3 fruit fly cellular contexts compared by ENCODE assay signal in the genomic region with DNA sequence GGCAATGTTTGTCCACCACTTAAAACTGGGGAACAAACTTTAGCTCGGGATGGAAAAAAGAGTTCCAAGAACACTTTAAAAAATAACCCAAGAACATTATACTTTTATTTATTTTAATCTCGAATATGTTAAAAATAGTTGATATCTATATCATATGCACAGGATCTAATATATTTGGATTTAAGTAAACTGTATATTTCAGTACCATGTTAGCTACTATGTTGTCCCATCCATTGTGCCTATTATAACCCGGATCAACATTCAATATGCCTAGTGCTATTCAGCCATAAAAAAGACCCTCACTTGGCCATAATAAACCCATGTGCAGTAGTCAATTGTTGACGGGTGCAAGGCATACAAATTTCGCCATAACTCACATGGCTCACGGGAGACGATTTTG.
A peak's percentile ranks its signal among the peaks of the same experiment; 100 is the strongest.
TF ChIP-seq lines count a peak whose summit lies in the region.

No protein-coding gene starts in this region.

TF ChIP-seq in whole organism, prepupa, 60 proteins besides CTCF, POLR2A, EP300 and RAD21 (continues in another document):
- TF ChIP-seq Hr39 (GFP tag; optimal IDR thresholded peaks at IDR 0.05; lab: Kevin White, UChicago) (peak; percentile 40), achi (GFP tag; optimal IDR thresholded peaks at IDR 0.05; lab: Kevin White, UChicago) (peak; percentile 48), CG3919 (GFP tag; optimal IDR thresholded peaks at IDR 0.05; lab: Kevin White, UChicago) (peak; percentile 33), Hr4 (GFP tag; optimal IDR thresholded peaks at IDR 0.05; lab: Kevin White, UChicago) (peak; percentile 28), fd85E (GFP tag; optimal IDR thresholded peaks at IDR 0.05; lab: Kevin White, UChicago) (no peak), acj6 (GFP tag; optimal IDR thresholded peaks at IDR 0.05; lab: Kevin White, UChicago) (peak; percentile 19), pdm3 (GFP tag; optimal IDR thresholded peaks at IDR 0.05; lab: Kevin White, UChicago) (peak; percentile 40), CG34406 (GFP tag; optimal IDR thresholded peaks at IDR 0.05; lab: Kevin White, UChicago) (peak; percentile 11), Sox14 (GFP tag; optimal IDR thresholded peaks at IDR 0.05; lab: Kevin White, UChicago) (peak; percentile 33), CG10631 (GFP tag; optimal IDR thresholded peaks at IDR 0.05; lab: Kevin White, UChicago) (peak; percentile 31), Eip78C (GFP tag; lab: Kevin White, UChicago) (peak; percentile 77), CG7368 (GFP tag; optimal IDR thresholded peaks at IDR 0.05; lab: Kevin White, UChicago) (no peak), dsx (GFP tag; optimal IDR thresholded peaks at IDR 0.05; lab: Kevin White, UChicago; ENCODE audit: poor library complexity, severe bottlenecking) (no peak), CG9139 (GFP tag; optimal IDR thresholded peaks at IDR 0.05; lab: Kevin White, UChicago) (no peak), svp (GFP tag; lab: Kevin White, UChicago) (no peak), CG3032 (tag; optimal IDR thresholded peaks at IDR 0.05; lab: Kevin White, UChicago) (no peak), Sox102F (GFP tag; optimal IDR thresholded peaks at IDR 0.05; lab: Kevin White, UChicago) (peak; percentile 57), CG32006 (GFP tag; optimal IDR thresholded peaks at IDR 0.05; lab: Kevin White, UChicago) (peak; percentile 68), vri (GFP tag; optimal IDR thresholded peaks at IDR 0.05; lab: Kevin White, UChicago) (peak; percentile 21), Ets96B (tag; optimal IDR thresholded peaks at IDR 0.05; lab: Kevin White, UChicago) (no peak), CG6792 (GFP tag; optimal IDR thresholded peaks at IDR 0.05; lab: Kevin White, UChicago) (peak; percentile 18), CG15336 (GFP tag; IDR thresholded peaks at IDR 0.05; lab: Robert Waterston, UW) (peak; percentile 51; the same call in 1 of the 2 replicates), topi (GFP tag; optimal IDR thresholded peaks at IDR 0.05; lab: Kevin White, UChicago) (peak; percentile 46), salr (GFP tag; optimal IDR thresholded peaks at IDR 0.05; lab: Kevin White, UChicago) (peak in 1 of 2 experiments; percentile 50), cyc (GFP tag; optimal IDR thresholded peaks at IDR 0.05; lab: Kevin White, UChicago) (peak; percentile 28), Met (GFP tag; optimal IDR thresholded peaks at IDR 0.05; lab: Kevin White, UChicago) (peak; percentile 58), CG8119 (GFP tag; IDR thresholded peaks at IDR 0.05; lab: Robert Waterston, UW) (0 out of 3 replicates have a peak, but pooled peaks have one; percentile 29), fkh (GFP tag; optimal IDR thresholded peaks at IDR 0.05; lab: Kevin White, UChicago) (no peak), Eip75B (GFP tag; optimal IDR thresholded peaks at IDR 0.05; lab: Kevin White, UChicago) (peak; percentile 22)

TF ChIP-seq in whole organism, pupa, 21 proteins besides CTCF, POLR2A, EP300 and RAD21:
- peak; percentile 64 for TF ChIP-seq CG8301 (tag; optimal IDR thresholded peaks at IDR 0.05; lab: Kevin White, UChicago)
- TF ChIP-seq CG34367 (tag; optimal IDR thresholded peaks at IDR 0.05; lab: Kevin White, UChicago): no peak
- peak; percentile 35 for TF ChIP-seq Pif1A (GFP tag; optimal IDR thresholded peaks at IDR 0.05; lab: Kevin White, UChicago)
- TF ChIP-seq CG9948 (tag; optimal IDR thresholded peaks at IDR 0.05; lab: Kevin White, UChicago): peak; percentile 12
- no peak for TF ChIP-seq CG12605 (GFP tag; IDR thresholded peaks at IDR 0.05; lab: Robert Waterston, UW)
- TF ChIP-seq CG14655 (GFP tag; optimal IDR thresholded peaks at IDR 0.05; lab: Kevin White, UChicago): peak; percentile 69
- no peak for TF ChIP-seq Pif1B (GFP tag; optimal IDR thresholded peaks at IDR 0.05; lab: Kevin White, UChicago)
- TF ChIP-seq CG4496 (GFP tag; IDR thresholded peaks at IDR 0.05; lab: Robert Waterston, UW): no peak

TF ChIP-seq in whole organism, wandering third instar larva, 38 proteins besides CTCF, POLR2A, EP300 and RAD21:
- no peak for TF ChIP-seq pan (optimal IDR thresholded peaks at IDR 0.05; lab: Kevin White, UChicago)
- TF ChIP-seq ey (GFP tag; optimal IDR thresholded peaks at IDR 0.05; lab: Kevin White, UChicago): peak; percentile 35
- TF ChIP-seq GATAd (GFP tag; optimal IDR thresholded peaks at IDR 0.05; lab: Kevin White, UChicago): no peak
- TF ChIP-seq CG9705 (GFP tag; optimal IDR thresholded peaks at IDR 0.05; lab: Kevin White, UChicago): no peak
- TF ChIP-seq CrebA (GFP tag; optimal IDR thresholded peaks at IDR 0.05; lab: Kevin White, UChicago; ENCODE audit: borderline replicate concordance): no peak
- TF ChIP-seq br (GFP tag; optimal IDR thresholded peaks at IDR 0.05; lab: Kevin White, UChicago): peak; percentile 28
- TF ChIP-seq fru (GFP tag; optimal IDR thresholded peaks at IDR 0.05; lab: Kevin White, UChicago): peak; percentile 38
- no peak for TF ChIP-seq N (GFP tag; optimal IDR thresholded peaks at IDR 0.05; lab: Kevin White, UChicago)
- peak; percentile 56 for TF ChIP-seq h (GFP tag; optimal IDR thresholded peaks at IDR 0.05; lab: Kevin White, UChicago)
- TF ChIP-seq lola (GFP tag; optimal IDR thresholded peaks at IDR 0.05; lab: Kevin White, UChicago): no peak
- TF ChIP-seq jim (GFP tag; optimal IDR thresholded peaks at IDR 0.05; lab: Kevin White, UChicago): no peak
- peak; percentile 18 for TF ChIP-seq dmrt93B (GFP tag; optimal IDR thresholded peaks at IDR 0.05; lab: Kevin White, UChicago)
- peak in 1 of 2 experiments; percentile 44 for TF ChIP-seq foxo (GFP tag; optimal IDR thresholded peaks at IDR 0.05; lab: Kevin White, UChicago)
- no peak for TF ChIP-seq usp (GFP tag; optimal IDR thresholded peaks at IDR 0.05; lab: Kevin White, UChicago)
- peak; percentile 44 for TF ChIP-seq HLH106 (tag; optimal IDR thresholded peaks at IDR 0.05; lab: Kevin White, UChicago)
- no peak for TF ChIP-seq Hr78 (GFP tag; optimal IDR thresholded peaks at IDR 0.05; lab: Kevin White, UChicago)
- peak; percentile 50 for TF ChIP-seq psq (GFP tag; optimal IDR thresholded peaks at IDR 0.05; lab: Kevin White, UChicago)
- no peak for TF ChIP-seq sv (GFP tag; optimal IDR thresholded peaks at IDR 0.05; lab: Kevin White, UChicago)
- TF ChIP-seq rgr (GFP tag; optimal IDR thresholded peaks at IDR 0.05; lab: Kevin White, UChicago): peak; percentile 6
- TF ChIP-seq dl (GFP tag; optimal IDR thresholded peaks at IDR 0.05; lab: Kevin White, UChicago; ENCODE audit: insufficient read depth in 1 of 2, partially characterized antibody in 2 of 2): no peak
- no peak for TF ChIP-seq Jra (GFP tag; optimal IDR thresholded peaks at IDR 0.05; lab: Kevin White, UChicago)
- TF ChIP-seq Mio (GFP tag; optimal IDR thresholded peaks at IDR 0.05; lab: Kevin White, UChicago): no peak
- peak; percentile 23 for TF ChIP-seq tai (GFP tag; optimal IDR thresholded peaks at IDR 0.05; lab: Kevin White, UChicago)
- TF ChIP-seq Myc (optimal IDR thresholded peaks at IDR 0.05; lab: Kevin White, UChicago): no peak
- peak; percentile 51 for TF ChIP-seq OdsH (GFP tag; optimal IDR thresholded peaks at IDR 0.05; lab: Kevin White, UChicago)
- no peak for TF ChIP-seq brk (GFP tag; optimal IDR thresholded peaks at IDR 0.05; lab: Kevin White, UChicago)
- TF ChIP-seq woc (GFP tag; optimal IDR thresholded peaks at IDR 0.05; lab: Kevin White, UChicago): peak; percentile 43
- TF ChIP-seq Sp1 (GFP tag; optimal IDR thresholded peaks at IDR 0.05; lab: Kevin White, UChicago): peak; percentile 34
- no peak for TF ChIP-seq sage (GFP tag; optimal IDR thresholded peaks at IDR 0.05; lab: Kevin White, UChicago)
- TF ChIP-seq Hr83 (GFP tag; optimal IDR thresholded peaks at IDR 0.05; lab: Kevin White, UChicago; ENCODE audit: poor library complexity, severe bottlenecking): no peak
TF ChIP-seq in whole organism, wandering third instar larva: peak in this region for 13.

Comparison
In these comparisons a context has a peak if more than half of its experiments do, and no peak if none do; other contexts are left out.
1. Of the 1 proteins assayed by ChIP-seq in both whole organism, prepupa and whole organism, wandering third instar larva: peak only in whole organism, prepupa: none; only in whole organism, wandering third instar larva: OdsH; in both: none; in neither: 0.